Fruit fly (Drosophila melanogaster) whole organism: ENCODE data around the gene Yod1.

ENCODE experiments used
- CG8478 ChIP-seq: fragments of >200 bp; optimal IDR thresholded peaks from 2 replicates; lab custom pipeline; 2018; ENCODE audit warnings: inconsistent platforms
- psq ChIP-seq: fragments of >200 bp; optimal IDR thresholded peaks from 2 replicates; lab custom pipeline; 2017
- usp ChIP-seq: fragments of >200 bp; optimal IDR thresholded peaks from 2 replicates; lab custom pipeline; 2017; ENCODE audit warnings: missing biosample characterization, missing genetic modification characterization, mixed read lengths

DNA sequence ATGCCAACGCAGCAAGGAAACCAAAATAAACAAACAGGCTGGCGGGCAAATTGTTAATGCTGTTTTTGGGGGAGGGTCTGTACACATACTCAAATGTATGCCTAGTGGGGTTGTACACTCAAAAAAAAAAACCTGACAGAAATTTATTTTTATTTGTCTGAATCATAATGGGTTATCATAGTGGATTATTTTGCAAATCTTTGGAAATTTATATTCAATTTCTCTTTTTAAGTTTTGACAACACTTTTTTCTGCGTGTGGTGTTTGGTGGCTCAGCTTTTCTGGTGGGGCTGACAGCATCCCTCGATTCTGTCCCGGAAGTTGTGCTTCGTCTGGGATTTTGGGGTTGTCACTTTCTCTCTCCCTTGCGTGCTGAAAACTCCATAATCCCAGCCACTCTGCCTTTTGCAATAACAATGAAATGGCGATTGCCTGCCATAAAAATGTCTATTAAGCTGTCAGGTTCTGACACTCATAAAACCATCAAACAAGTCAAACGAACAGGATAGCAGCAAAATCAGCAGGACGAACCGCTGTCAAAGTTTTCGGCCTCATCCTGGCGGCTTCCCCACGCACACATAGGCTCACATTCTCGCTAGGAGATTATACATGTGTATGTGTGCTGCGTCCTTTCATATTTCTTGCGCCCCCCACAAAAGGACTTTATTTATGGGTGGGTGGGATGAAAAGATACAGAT is 21.4 kb downstream of the Yod1 start:
- TF ChIP-seq CG8478 (lab: Kevin White, UChicago) (no peak), psq (lab: Kevin White, UChicago) (no peak), usp (GFP tag; lab: Kevin White, UChicago) (no peak)
